Fruit fly (Drosophila melanogaster) whole organism, prepupa: ENCODE results near the gene Hs6st.

Experiments used
- Blimp-1 ChIP-seq: fragments of 200-800 bp; sonication (Bioruptor generic); optimal IDR thresholded peaks from 3 replicates; lab custom pipeline; 2017; ENCODE audit warnings: missing biosample characterization, missing genetic modification characterization, mild to moderate bottlenecking, moderate library complexity, missing genetic modification reagents
- CG10631 ChIP-seq: fragments of 200-800 bp; sonication (Bioruptor generic); optimal IDR thresholded peaks from 2 replicates; lab custom pipeline; 2016; ENCODE audit warnings: missing biosample characterization, missing genetic modification characterization
- CG10669 ChIP-seq: fragments of 200-800 bp; sonication (Bioruptor generic); optimal IDR thresholded peaks from 3 replicates; lab custom pipeline; 2018; ENCODE audit warnings: missing biosample characterization, mild to moderate bottlenecking, missing genetic modification characterization, moderate library complexity
- CG11294 ChIP-seq: fragments of 200-800 bp; sonication (Bioruptor generic); IDR thresholded peaks from 2 replicates; pipeline ENCODE4 v1.3.6; 2022; ENCODE audit warnings: missing biosample characterization, missing genetic modification characterization
- CG11902 ChIP-seq: fragments of 200-800 bp; sonication (Bioruptor generic); optimal IDR thresholded peaks from 3 replicates; lab custom pipeline; 2016; ENCODE audit warnings: missing biosample characterization, missing genetic modification characterization
- CG15336 ChIP-seq: fragments of 200-800 bp; sonication (Bioruptor generic); IDR thresholded peaks from 2 replicates; pipeline ENCODE4 v1.3.6; 2022; ENCODE audit warnings: missing biosample characterization, missing genetic modification characterization
- CG1621 ChIP-seq: fragments of 200-800 bp; sonication (Bioruptor generic); optimal IDR thresholded peaks from 3 replicates; lab custom pipeline; 2018; ENCODE audit warnings: missing biosample characterization, mild to moderate bottlenecking, missing genetic modification characterization
- CG31627 ChIP-seq: fragments of 200-800 bp; sonication (Bioruptor generic); optimal IDR thresholded peaks from 3 replicates; lab custom pipeline; 2016; ENCODE audit warnings: missing biosample characterization, missing genetic modification characterization
- CG32006 ChIP-seq: fragments of 200-800 bp; sonication (Bioruptor generic); optimal IDR thresholded peaks from 3 replicates; lab custom pipeline; 2017; ENCODE audit warnings: missing biosample characterization, mild to moderate bottlenecking, missing genetic modification characterization
- CG3919 ChIP-seq: fragments of 200-800 bp; sonication (Bioruptor generic); optimal IDR thresholded peaks from 3 replicates; lab custom pipeline; 2016; ENCODE audit warnings: missing biosample characterization, missing genetic modification characterization
- CG6163 ChIP-seq: fragments of 200-800 bp; sonication (Bioruptor generic); IDR thresholded peaks from 3 replicates; pipeline ENCODE4 v1.3.6; 2022; ENCODE audit warnings: missing biosample characterization, missing genetic modification characterization
- CG6792 ChIP-seq: fragments of 200-800 bp; sonication (Bioruptor generic); optimal IDR thresholded peaks from 3 replicates; lab custom pipeline; 2016; ENCODE audit warnings: missing biosample characterization, missing genetic modification characterization
- CG7368 ChIP-seq: fragments of 200-800 bp; sonication (Bioruptor generic); optimal IDR thresholded peaks from 3 replicates; lab custom pipeline; 2016; ENCODE audit warnings: missing biosample characterization, missing genetic modification characterization
- CG8119 ChIP-seq: fragments of 200-800 bp; sonication (Bioruptor generic); IDR thresholded peaks from 3 replicates; pipeline ENCODE4 v1.3.6; 2022; ENCODE audit warnings: missing biosample characterization, missing genetic modification characterization
- CG8319 ChIP-seq: fragments of 200-800 bp; sonication (Bioruptor generic); optimal IDR thresholded peaks from 3 replicates; lab custom pipeline; 2016; ENCODE audit warnings: missing biosample characterization, missing genetic modification characterization
- CG8632 ChIP-seq: fragments of 200-800 bp; sonication (Bioruptor generic); optimal IDR thresholded peaks from 3 replicates; lab custom pipeline; 2016; ENCODE audit warnings: missing biosample characterization, missing genetic modification characterization
- CG9139 ChIP-seq: fragments of 200-800 bp; sonication (Bioruptor generic); optimal IDR thresholded peaks from 3 replicates; lab custom pipeline; 2017; ENCODE audit warnings: missing biosample characterization, mild to moderate bottlenecking, missing genetic modification characterization
- Eip75B ChIP-seq: fragments of 200-800 bp; sonication (Bioruptor generic); optimal IDR thresholded peaks from 3 replicates; lab custom pipeline; 2016; ENCODE audit warnings: missing biosample characterization, missing genetic modification characterization
- Eip78C ChIP-seq: fragments of 200-800 bp; sonication (Bioruptor generic); peaks from one replicate; lab custom pipeline; 2016; ENCODE audit warnings: missing biosample characterization, missing genetic modification characterization
- Ets21C ChIP-seq: fragments of 200-800 bp; sonication (Bioruptor generic); optimal IDR thresholded peaks from 3 replicates; lab custom pipeline; 2016; ENCODE audit warnings: missing biosample characterization, missing genetic modification characterization
- Gug ChIP-seq: fragments of 200-800 bp; sonication (Bioruptor generic); IDR thresholded peaks from 2 replicates; pipeline ENCODE4 v1.3.6; 2022; ENCODE audit warnings: missing biosample characterization, missing genetic modification characterization
- Hr38 ChIP-seq: sonication (Bioruptor generic); optimal IDR thresholded peaks from 2 replicates; lab custom pipeline; 2016; ENCODE audit warnings: missing biosample characterization, missing genetic modification characterization
- Hr39 ChIP-seq: fragments of 200-800 bp; sonication (Bioruptor generic); optimal IDR thresholded peaks from 2 replicates; lab custom pipeline; 2016; ENCODE audit warnings: missing biosample characterization, missing genetic modification characterization
- Hr4 ChIP-seq: fragments of 200-800 bp; sonication (Bioruptor generic); optimal IDR thresholded peaks from 3 replicates; lab custom pipeline; 2016; ENCODE audit warnings: missing biosample characterization, missing genetic modification characterization
- Lpt ChIP-seq: fragments of 200-800 bp; sonication (Bioruptor generic); optimal IDR thresholded peaks from 3 replicates; lab custom pipeline; 2016; ENCODE audit warnings: missing biosample characterization, missing genetic modification characterization
- Met ChIP-seq: fragments of 200-800 bp; sonication (Bioruptor generic); optimal IDR thresholded peaks from 3 replicates; lab custom pipeline; 2016; ENCODE audit warnings: missing biosample characterization, missing genetic modification characterization
- OdsH ChIP-seq: fragments of 200-800 bp; sonication (Bioruptor generic); optimal IDR thresholded peaks from 3 replicates; lab custom pipeline; 2016; ENCODE audit warnings: missing biosample characterization, missing genetic modification characterization
- Sox102F ChIP-seq: fragments of 200-800 bp; sonication (Bioruptor generic); optimal IDR thresholded peaks from 2 replicates; lab custom pipeline; 2016; ENCODE audit warnings: missing biosample characterization, mild to moderate bottlenecking, missing genetic modification characterization
- Sox14 ChIP-seq: fragments of 200-800 bp; sonication (Bioruptor generic); optimal IDR thresholded peaks from 3 replicates; lab custom pipeline; 2016; ENCODE audit warnings: missing biosample characterization, missing genetic modification characterization
- achi ChIP-seq: fragments of 200-800 bp; sonication (Bioruptor generic); optimal IDR thresholded peaks from 3 replicates; lab custom pipeline; 2016; ENCODE audit warnings: missing biosample characterization, missing genetic modification characterization
- acj6 ChIP-seq: fragments of 200-800 bp; sonication (Bioruptor generic); optimal IDR thresholded peaks from 3 replicates; lab custom pipeline; 2016; ENCODE audit warnings: missing biosample characterization, missing genetic modification characterization
- cyc ChIP-seq: fragments of 200-800 bp; sonication (Bioruptor generic); optimal IDR thresholded peaks from 3 replicates; lab custom pipeline; 2016; ENCODE audit warnings: missing biosample characterization, missing genetic modification characterization
- dsx ChIP-seq: fragments of 200-800 bp; optimal IDR thresholded peaks from 3 replicates; lab custom pipeline; 2019; ENCODE audit warnings: missing biosample characterization, mild to moderate bottlenecking, missing genetic modification characterization, moderate library complexity; ENCODE audit not compliant: poor library complexity, severe bottlenecking
- eg ChIP-seq: fragments of 200-800 bp; sonication (Bioruptor generic); IDR thresholded peaks from 3 replicates; pipeline ENCODE4 v1.3.6; 2022; ENCODE audit warnings: missing biosample characterization, missing genetic modification characterization
- fd85E ChIP-seq: fragments of 200-800 bp; sonication (Bioruptor generic); optimal IDR thresholded peaks from 3 replicates; lab custom pipeline; 2016; ENCODE audit warnings: missing biosample characterization, missing genetic modification characterization
- lz ChIP-seq: fragments of 200-800 bp; sonication (Bioruptor generic); optimal IDR thresholded peaks from 3 replicates; lab custom pipeline; 2016; ENCODE audit warnings: missing biosample characterization, missing genetic modification characterization
- salr ChIP-seq, 2 experiments: fragments of 200-800 bp; sonication (Bioruptor generic); optimal IDR thresholded peaks; 3 replicates each; lab custom pipeline; 2016 to 2018; ENCODE audit warnings: missing biosample characterization in 2 of 2, missing genetic modification characterization in 2 of 2, mild to moderate bottlenecking in 1 of 2
- spab ChIP-seq: fragments of 200-800 bp; sonication (Bioruptor generic); optimal IDR thresholded peaks from 2 replicates; lab custom pipeline; 2017; ENCODE audit warnings: missing biosample characterization, mild to moderate bottlenecking, missing genetic modification characterization, missing genetic modification reagents
- svp ChIP-seq: fragments of 200-800 bp; sonication (Bioruptor generic); peaks from one replicate; lab custom pipeline; 2016; ENCODE audit warnings: missing biosample characterization, missing genetic modification characterization
- vri ChIP-seq: fragments of 200-800 bp; sonication (Bioruptor generic); optimal IDR thresholded peaks from 3 replicates; lab custom pipeline; 2016; ENCODE audit warnings: missing biosample characterization, mild to moderate bottlenecking, missing genetic modification characterization

Hs6st gene

dm6 chr3R:19895305-19895704, 113.0 kb downstream of the Hs6st start:
- TF ChIP-seq acj6 (GFP tag; lab: Kevin White, UChicago): no peak
- no peak for TF ChIP-seq CG8319 (GFP tag; lab: Kevin White, UChicago)
- no peak for TF ChIP-seq CG6792 (GFP tag; lab: Kevin White, UChicago)
- no peak for TF ChIP-seq dsx
- TF ChIP-seq Lpt: no peak
- TF ChIP-seq CG31627 (GFP tag; lab: Kevin White, UChicago): no peak
- no peak for TF ChIP-seq CG7368
- no peak for TF ChIP-seq CG1621 (tag; lab: Kevin White, UChicago)
- TF ChIP-seq fd85E (GFP tag; lab: Kevin White, UChicago): no peak
- TF ChIP-seq CG3919 (GFP tag; lab: Kevin White, UChicago): no peak
- no peak for TF ChIP-seq lz (GFP tag; lab: Kevin White, UChicago)
- TF ChIP-seq spab (GFP tag; lab: Kevin White, UChicago): no peak
- TF ChIP-seq CG8119 (GFP tag; lab: Robert Waterston, UW): no peak
- TF ChIP-seq Hr38 (GFP tag; lab: Kevin White, UChicago): no peak
- no peak for TF ChIP-seq vri (GFP tag; lab: Kevin White, UChicago)
- no peak for TF ChIP-seq Sox102F (GFP tag; lab: Kevin White, UChicago)
- TF ChIP-seq CG8632: no peak
- no peak for TF ChIP-seq Eip75B (GFP tag; lab: Kevin White, UChicago)

dm6 chr3R:19892046-19892445, 116.3 kb downstream of the Hs6st start:
- peak; percentile 34 for TF ChIP-seq Met (GFP tag; lab: Kevin White, UChicago)
- TF ChIP-seq salr (GFP tag; optimal IDR thresholded peaks at IDR 0.05; lab: Kevin White, UChicago): peak in 1 of 2 experiments; percentile 6
- TF ChIP-seq CG31627 (GFP tag; lab: Kevin White, UChicago): peak; percentile 35
- TF ChIP-seq Blimp-1 (GFP tag; lab: Kevin White, UChicago): no peak
- peak; percentile 56 for TF ChIP-seq CG6163
- no peak for TF ChIP-seq Sox102F (GFP tag; lab: Kevin White, UChicago)
- TF ChIP-seq acj6 (GFP tag; lab: Kevin White, UChicago): peak; percentile 19
- TF ChIP-seq Eip78C: peak; percentile 78
- peak; percentile 33 for TF ChIP-seq cyc (GFP tag; lab: Kevin White, UChicago)
- peak; percentile 16 for TF ChIP-seq CG10669 (GFP tag; lab: Kevin White, UChicago)
- peak; percentile 66; the same call in 2 of the 3 replicates for TF ChIP-seq eg (GFP tag; lab: Robert Waterston, UW)
- TF ChIP-seq CG11294: peak; percentile 58; the same call in 1 of the 2 replicates
- TF ChIP-seq CG1621 (tag; lab: Kevin White, UChicago): no peak
- peak; percentile 48 for TF ChIP-seq CG32006 (GFP tag; lab: Kevin White, UChicago)
- TF ChIP-seq Gug: no peak
- TF ChIP-seq Ets21C (GFP tag; lab: Kevin White, UChicago): no peak
- TF ChIP-seq svp (GFP tag; lab: Kevin White, UChicago): peak; percentile 76
- TF ChIP-seq CG15336: peak; percentile 72
- peak; percentile 37 for TF ChIP-seq Sox14 (GFP tag; lab: Kevin White, UChicago)
- peak; percentile 43 for TF ChIP-seq CG10631 (GFP tag; lab: Kevin White, UChicago)
- TF ChIP-seq OdsH (GFP tag; lab: Kevin White, UChicago): peak; percentile 21
- TF ChIP-seq Hr39 (GFP tag; lab: Kevin White, UChicago): peak; percentile 40
- TF ChIP-seq CG3919 (GFP tag; lab: Kevin White, UChicago): peak; percentile 38
- peak; percentile 32 for TF ChIP-seq achi (GFP tag; lab: Kevin White, UChicago)
- TF ChIP-seq lz (GFP tag; lab: Kevin White, UChicago): peak; percentile 26
- peak; percentile 58 for TF ChIP-seq CG8119 (GFP tag; lab: Robert Waterston, UW)
- peak; percentile 6 for TF ChIP-seq CG11902
- no peak for TF ChIP-seq CG8632
- no peak for TF ChIP-seq CG9139 (GFP tag; lab: Kevin White, UChicago)
- no peak for TF ChIP-seq CG7368
- TF ChIP-seq Hr4: peak; percentile 50
